Worm (Caenorhabditis elegans) whole organism, L1 larva: ENCODE data around the gene ncx-6.

ENCODE experiments used
- elt-2 ChIP-seq: sonication (generic microtip); optimal IDR thresholded peaks from 2 replicates; lab custom pipeline; 2016; ENCODE audit warnings: missing genetic modification characterization, mild to moderate bottlenecking, inconsistent platforms, missing compliant biosample characterization, missing genetic modification reagents
- nhr-11 ChIP-seq: fragments of 150-350 bp; optimal IDR thresholded peaks from 2 replicates; lab custom pipeline; 2014; ENCODE audit warnings: missing biosample characterization, missing genetic modification characterization
- nhr-28 ChIP-seq: fragments of 150-350 bp; optimal IDR thresholded peaks from 2 replicates; lab custom pipeline; 2014; ENCODE audit warnings: missing biosample characterization, missing genetic modification characterization
- sox-4 ChIP-seq: sonication (generic microtip); optimal IDR thresholded peaks from 2 replicates; lab custom pipeline; 2016; ENCODE audit warnings: missing genetic modification characterization, missing compliant biosample characterization
- vab-15 ChIP-seq: sonication (generic microtip); optimal IDR thresholded peaks from 2 replicates; lab custom pipeline; 2017; ENCODE audit warnings: missing genotype, mild to moderate bottlenecking, missing genetic modification characterization, missing compliant biosample characterization
- ztf-11 ChIP-seq, 2 experiments: sonication (generic microtip); optimal IDR thresholded peaks; 2 replicates each; lab custom pipeline; 2016 to 2017; ENCODE audit warnings: missing genetic modification characterization in 2 of 2, missing biosample characterization in 1 of 2, missing compliant biosample characterization in 1 of 2

ce11 chrIII:9738954-9739353, 25.2 kb upstream of the ncx-6 start, which contains the start of gene hlh-4:
- no peak for TF ChIP-seq sox-4 (tag; lab: Kevin White, UChicago)
- TF ChIP-seq vab-15 (tag; lab: Kevin White, UChicago): no peak
- no peak for TF ChIP-seq nhr-11 (tag; lab: Kevin White, UChicago)
- no peak for TF ChIP-seq nhr-28
- no peak for TF ChIP-seq ztf-11 (tag; optimal IDR thresholded peaks at IDR 0.05; lab: Kevin White, UChicago)
- TF ChIP-seq elt-2: no peak
